Worm (Caenorhabditis elegans): ENCODE results near the gene T05A1.5.

ce11 chrIV:9523139-9523538 is 22.9 kb upstream of the T05A1.5 start:
- TF ChIP-seq ztf-11 (tag; optimal IDR thresholded peaks at IDR 0.05) (no peak), ama-1 (optimal IDR thresholded peaks at IDR 0.05) (no peak), nhr-28 (tag; optimal IDR thresholded peaks at IDR 0.05) (no peak), ceh-44 (GFP tag; IDR thresholded peaks at IDR 0.05) (no peak), skn-1 (tag; optimal IDR thresholded peaks at IDR 0.05) (no peak)
